Worm (Caenorhabditis elegans) whole organism, L4 larva: ENCODE data around the gene nas-4.

ENCODE experiments used
- attf-4 ChIP-seq: sonication (generic microtip); optimal IDR thresholded peaks from 3 replicates; lab custom pipeline; 2017; ENCODE audit warnings: missing biosample characterization, missing genetic modification characterization
- ctbp-1 ChIP-seq: fragments of 200-800 bp; sonication (Bioruptor generic); IDR thresholded peaks from 2 replicates; pipeline ENCODE4 v1.3.6; 2022; ENCODE audit warnings: missing genetic modification reagents, missing genetic modification characterization, missing compliant biosample characterization
- dpl-1 ChIP-seq: fragments of 150-350 bp; optimal IDR thresholded peaks from 2 replicates; lab custom pipeline; 2014; ENCODE audit warnings: missing biosample characterization, missing genetic modification reagents, missing genetic modification characterization
- lin-29 ChIP-seq: fragments of 200-800 bp; sonication (Bioruptor generic); IDR thresholded peaks from 2 replicates; pipeline ENCODE4 v1.3.6; 2022; ENCODE audit warnings: missing genetic modification reagents, missing genetic modification characterization, missing compliant biosample characterization
- lin-39 ChIP-seq: fragments of 150-350 bp; optimal IDR thresholded peaks from 2 replicates; lab custom pipeline; 2014; ENCODE audit warnings: missing biosample characterization, missing genetic modification reagents, missing genetic modification characterization
- lsy-2 ChIP-seq, 2 experiments: fragments of 150-350 bp in 1 of 2; sonication (generic microtip) in 1 of 2; optimal IDR thresholded peaks; 2 replicates each; lab custom pipeline; 2014 to 2017; ENCODE audit warnings: missing biosample characterization in 2 of 2, missing genetic modification characterization in 2 of 2
- mep-1 ChIP-seq: fragments of 150-350 bp; sonication (generic microtip); optimal IDR thresholded peaks from 3 replicates; lab custom pipeline; 2014; ENCODE audit warnings: missing biosample characterization, missing genetic modification characterization
- pha-4 ChIP-seq, 2 experiments: fragments of 150-350 bp in 1 of 2; fragments of 200-800 bp in 1 of 2; sonication (Bioruptor generic) in 1 of 2; IDR thresholded peaks in 1 of 2; optimal IDR thresholded peaks in 1 of 2; 2 replicates each; pipeline versions ENCODE4 v1.3.6 to Lab custom; 2014 to 2022; ENCODE audit warnings: missing genetic modification characterization in 2 of 2, missing genetic modification reagents in 2 of 2, missing biosample characterization in 1 of 2, missing compliant biosample characterization in 1 of 2
- zag-1 ChIP-seq: fragments of 150-350 bp; optimal IDR thresholded peaks from 2 replicates; lab custom pipeline; 2014; ENCODE audit warnings: missing biosample characterization, missing genetic modification characterization
- zfp-3 ChIP-seq: fragments of 200-800 bp; sonication (Bioruptor generic); conservative IDR thresholded peaks from 2 replicates; pipeline ENCODE4 v1.3.6; 2022; ENCODE audit warnings: missing genetic modification reagents, missing genetic modification characterization, missing compliant biosample characterization
- ztf-11 ChIP-seq: fragments of 150-350 bp; optimal IDR thresholded peaks from 2 replicates; lab custom pipeline; 2014; ENCODE audit warnings: missing biosample characterization, missing genetic modification characterization

DNA sequence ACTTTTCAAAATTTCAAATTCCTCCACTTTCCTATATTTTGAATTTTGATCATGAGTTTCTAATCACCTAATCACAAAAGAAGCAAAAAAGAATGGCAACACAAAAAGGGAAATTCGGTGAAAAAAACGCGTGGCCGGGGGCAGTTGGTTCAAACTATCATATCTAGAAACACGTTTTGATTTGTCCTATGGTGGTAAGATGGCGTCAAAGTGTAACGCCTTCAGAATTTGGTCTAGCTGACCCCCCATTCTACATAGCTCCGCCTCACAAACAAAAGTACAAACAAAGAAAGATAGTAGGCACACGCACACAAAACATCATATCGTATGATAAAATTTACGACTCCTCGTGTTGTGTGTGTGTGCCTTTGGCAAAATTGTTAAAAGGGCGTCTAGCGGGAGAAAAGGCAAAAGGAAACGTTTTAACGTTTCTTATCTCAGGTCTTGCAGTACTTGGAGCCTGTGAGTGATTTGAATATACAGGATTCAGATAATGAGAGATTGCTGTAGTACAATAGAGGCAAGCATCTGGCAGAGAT, 6.6 kb upstream of the nas-4 start:
- no peak for TF ChIP-seq ztf-11 (tag; lab: Kevin White, UChicago)
- no peak for TF ChIP-seq lin-29 (GFP tag; lab: Robert Waterston, UW)
- no peak for TF ChIP-seq lsy-2 (tag; optimal IDR thresholded peaks at IDR 0.05; lab: Kevin White, UChicago)
- TF ChIP-seq dpl-1 (GFP tag; lab: Kevin White, UChicago) = no peak
- no peak for TF ChIP-seq pha-4 (GFP tag; IDR thresholded peaks at IDR 0.05; lab: Robert Waterston, UW)
- TF ChIP-seq pha-4 (tag; optimal IDR thresholded peaks at IDR 0.05; lab: Kevin White, UChicago) = no peak
- TF ChIP-seq zfp-3 (GFP tag; lab: Robert Waterston, UW) = no peak
- TF ChIP-seq attf-4 (tag; lab: Kevin White, UChicago) = no peak
- no peak for TF ChIP-seq lin-39 (tag; lab: Kevin White, UChicago)
- TF ChIP-seq ctbp-1 (GFP tag; lab: Robert Waterston, UW) = no peak
- no peak for TF ChIP-seq zag-1 (tag; lab: Kevin White, UChicago)
- peak; percentile 37 for TF ChIP-seq mep-1 (tag; lab: Kevin White, UChicago)
